Worm (Caenorhabditis elegans) whole organism, early embryonic: Measurements from ENCODE around the gene fkh-2.
A peak's percentile ranks its signal among the peaks of the same experiment; 100 is the strongest.

Source experiments
- B0310.2 ChIP-seq: sonication (generic microtip); optimal IDR thresholded peaks from 2 replicates; lab custom pipeline; 2016; ENCODE audit warnings: mild to moderate bottlenecking, missing genetic modification characterization, missing compliant biosample characterization
- F13C5.2 ChIP-seq: sonication (generic microtip); optimal IDR thresholded peaks from 2 replicates; lab custom pipeline; 2017; ENCODE audit warnings: mild to moderate bottlenecking, missing genetic modification characterization, inconsistent platforms, missing compliant biosample characterization
- aly-1 ChIP-seq: sonication (generic microtip); optimal IDR thresholded peaks from 2 replicates; lab custom pipeline; 2016; ENCODE audit warnings: missing genetic modification characterization, missing compliant biosample characterization
- ama-1 ChIP-seq: fragments of 150-350 bp; optimal IDR thresholded peaks from 2 replicates; lab custom pipeline; 2014
- ceh-13 ChIP-seq: fragments of 200-800 bp; sonication (Bioruptor generic); optimal IDR thresholded peaks from 2 replicates; lab custom pipeline; 2018; ENCODE audit warnings: mild to moderate bottlenecking, missing genetic modification characterization, missing compliant biosample characterization
- ceh-36 ChIP-seq: sonication (generic microtip); optimal IDR thresholded peaks from 2 replicates; lab custom pipeline; 2016; ENCODE audit warnings: missing genetic modification characterization, inconsistent platforms, missing compliant biosample characterization
- ets-7 ChIP-seq: sonication (generic microtip); optimal IDR thresholded peaks from 2 replicates; lab custom pipeline; 2016; ENCODE audit warnings: missing genotype, missing genetic modification characterization, missing compliant biosample characterization
- flt-1 ChIP-seq: fragments of 200-800 bp; sonication (Bioruptor generic); IDR thresholded peaks from 2 replicates; pipeline ENCODE4 v1.3.6; 2022; ENCODE audit warnings: missing genetic modification characterization, missing compliant biosample characterization
- hmbx-1 ChIP-seq: sonication (generic microtip); optimal IDR thresholded peaks from 2 replicates; lab custom pipeline; 2016; ENCODE audit warnings: mild to moderate bottlenecking, missing genetic modification characterization, missing compliant biosample characterization
- hmg-4 ChIP-seq: fragments of 200-800 bp; sonication (Bioruptor generic); optimal IDR thresholded peaks from 2 replicates; lab custom pipeline; 2018; ENCODE audit warnings: mild to moderate bottlenecking, missing genetic modification characterization, missing compliant biosample characterization
- hnd-1 ChIP-seq: sonication (generic microtip); optimal IDR thresholded peaks from 2 replicates; lab custom pipeline; 2016; ENCODE audit warnings: missing genetic modification characterization, missing compliant biosample characterization
- pes-1 ChIP-seq: fragments of 200-800 bp; sonication (Bioruptor generic); IDR thresholded peaks from 2 replicates; pipeline ENCODE4 v1.3.6; 2022; ENCODE audit warnings: missing genetic modification reagents, missing genetic modification characterization, missing compliant biosample characterization
- scrt-1 ChIP-seq: fragments of 200-800 bp; sonication (Bioruptor generic); IDR thresholded peaks from 2 replicates; pipeline ENCODE4 v1.3.6; 2022; ENCODE audit warnings: missing genetic modification characterization, missing compliant biosample characterization
- sea-1 ChIP-seq: fragments of 200-800 bp; sonication (Bioruptor generic); conservative IDR thresholded peaks from 2 replicates; pipeline ENCODE4 v1.3.6; 2022; ENCODE audit warnings: missing genetic modification characterization, missing compliant biosample characterization
- tbx-11 ChIP-seq: fragments of 200-800 bp; sonication (Bioruptor generic); IDR thresholded peaks from 2 replicates; pipeline ENCODE4 v1.3.6; 2022; ENCODE audit warnings: missing genetic modification characterization, missing compliant biosample characterization
- tbx-37 ChIP-seq: fragments of 200-800 bp; sonication (Bioruptor generic); conservative IDR thresholded peaks from 2 replicates; pipeline ENCODE4 v1.3.6; 2022; ENCODE audit warnings: missing genetic modification reagents, missing genetic modification characterization, missing compliant biosample characterization
- tra-4 ChIP-seq: sonication (generic microtip); optimal IDR thresholded peaks from 2 replicates; lab custom pipeline; 2017; ENCODE audit warnings: missing genetic modification characterization, missing compliant biosample characterization

The fkh-2 gene

DNA sequence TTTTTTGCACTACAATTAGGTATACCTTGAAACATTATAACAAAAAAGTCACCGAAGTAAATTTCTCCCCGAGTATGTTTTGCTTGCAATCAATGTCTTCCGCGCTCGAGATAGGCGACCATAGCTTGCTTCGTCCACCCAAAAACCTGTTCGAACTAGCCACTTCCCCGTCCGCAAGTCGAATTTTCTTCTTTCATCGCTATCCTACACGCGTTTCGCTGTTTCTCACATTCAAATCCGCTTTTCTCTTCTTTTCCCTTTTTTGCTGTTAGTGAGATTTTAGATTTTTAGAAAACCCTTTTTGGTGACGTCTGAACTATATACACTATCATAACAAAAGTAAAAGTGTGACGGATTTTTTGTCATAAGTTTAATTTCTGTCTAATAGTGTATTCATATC lies 31.1 kb upstream of the fkh-2 start:
- TF ChIP-seq scrt-1 (GFP tag; lab: Robert Waterston, UW) (no peak), ceh-13 (GFP tag; lab: Kevin White, UChicago) (no peak), hmg-4 (no peak), ets-7 (no peak), ama-1 (no peak), hnd-1 (no peak), tra-4 (tag; lab: Kevin White, UChicago) (no peak), tbx-37 (GFP tag; lab: Robert Waterston, UW) (no peak), aly-1 (no peak)

DNA sequence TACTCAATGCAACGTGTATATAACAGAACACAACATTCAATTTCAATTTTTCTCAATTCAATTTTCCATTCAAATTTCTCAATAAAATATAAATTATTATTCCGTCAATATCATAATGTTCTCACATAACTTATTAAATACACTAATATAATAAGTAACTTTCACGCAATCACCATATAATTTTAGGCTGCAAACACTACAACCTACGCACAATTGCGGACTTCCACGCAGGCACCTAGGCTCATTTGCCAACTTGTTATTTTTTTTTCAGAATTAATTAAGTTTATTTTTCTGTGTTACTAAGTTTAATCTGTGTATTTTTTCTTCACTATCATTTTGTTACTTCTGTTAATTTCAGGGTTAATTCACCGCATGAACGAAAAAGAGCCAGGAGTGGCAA lies 30.3 kb upstream of the fkh-2 start, which contains the start of gene F47B7.2:
Gene F47B7.2 (plus strand): TSS at position 358 of the 400 bp plus-strand sequence.
- TF ChIP-seq hmg-4 = no peak
- peak; percentile 8 for TF ChIP-seq F13C5.2 (tag; lab: Kevin White, UChicago)
- peak; percentile 16; the same call in 1 of the 2 replicates for TF ChIP-seq pes-1 (GFP tag; lab: Robert Waterston, UW)
- TF ChIP-seq tbx-37 (GFP tag; lab: Robert Waterston, UW) = no peak

DNA sequence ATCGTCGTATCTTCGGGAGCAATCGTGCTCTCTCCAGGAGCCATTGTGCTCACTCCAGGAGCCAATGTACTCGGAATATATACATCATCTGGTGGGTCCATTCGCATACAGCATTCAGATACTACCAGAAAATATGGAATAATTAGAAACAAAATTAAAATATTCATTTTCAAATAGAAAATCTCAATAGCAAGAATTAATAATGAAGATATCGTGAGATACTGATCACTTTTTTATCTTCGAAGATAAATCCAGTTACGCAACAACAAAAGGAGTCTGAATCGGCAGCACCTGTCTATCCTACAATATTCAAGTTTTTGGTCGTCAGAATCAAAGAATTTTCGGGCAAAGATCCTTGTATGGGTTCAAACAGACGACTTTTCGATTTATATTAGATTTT lies 26.6 kb upstream of the fkh-2 start, which contains the start of gene F47B7.5:
Gene F47B7.5 (minus strand): TSS at position 101 of the 400 bp plus-strand sequence.
- TF ChIP-seq aly-1 = no peak
- TF ChIP-seq tra-4 (tag; lab: Kevin White, UChicago) = no peak
- TF ChIP-seq flt-1 (GFP tag; lab: Robert Waterston, UW) = no peak
- no peak for TF ChIP-seq tbx-11 (GFP tag; lab: Robert Waterston, UW)
- no peak for TF ChIP-seq pes-1 (GFP tag; lab: Robert Waterston, UW)

DNA sequence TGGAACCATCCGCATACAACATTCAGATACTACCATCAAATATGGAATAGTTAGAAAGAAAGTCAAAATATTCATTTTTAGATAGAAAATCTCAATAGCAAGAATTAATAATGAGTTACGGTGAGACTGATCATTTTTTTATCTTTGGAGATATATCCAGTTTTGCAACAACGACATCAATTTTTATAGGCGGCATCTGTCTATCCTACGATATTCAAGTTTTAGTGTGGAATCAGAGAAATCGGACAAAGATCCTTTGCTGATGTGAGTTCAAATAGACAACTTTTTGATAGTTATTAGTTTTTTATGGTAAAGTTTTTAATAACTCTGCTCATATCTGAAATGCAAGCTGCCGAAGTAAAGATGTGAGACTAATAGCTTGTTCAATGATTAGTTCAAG lies 24.4 kb upstream of the fkh-2 start, which contains the start of gene F47B7.4:
Gene F47B7.4 (minus strand): TSS at position 101 of the 400 bp plus-strand sequence.
- TF ChIP-seq scrt-1 (GFP tag; lab: Robert Waterston, UW) (no peak), ama-1 (no peak), flt-1 (GFP tag; lab: Robert Waterston, UW) (no peak), hmbx-1 (tag; lab: Kevin White, UChicago) (no peak), B0310.2 (tag; lab: Kevin White, UChicago) (no peak), tbx-11 (GFP tag; lab: Robert Waterston, UW) (no peak), F13C5.2 (tag; lab: Kevin White, UChicago) (no peak), ceh-13 (GFP tag; lab: Kevin White, UChicago) (no peak), aly-1 (no peak), ceh-36 (tag; lab: Kevin White, UChicago) (no peak), tra-4 (tag; lab: Kevin White, UChicago) (no peak), sea-1 (GFP tag; lab: Robert Waterston, UW) (no peak), pes-1 (GFP tag; lab: Robert Waterston, UW) (no peak), ets-7 (no peak), tbx-37 (GFP tag; lab: Robert Waterston, UW) (no peak), hmg-4 (no peak), hnd-1 (no peak)

DNA sequence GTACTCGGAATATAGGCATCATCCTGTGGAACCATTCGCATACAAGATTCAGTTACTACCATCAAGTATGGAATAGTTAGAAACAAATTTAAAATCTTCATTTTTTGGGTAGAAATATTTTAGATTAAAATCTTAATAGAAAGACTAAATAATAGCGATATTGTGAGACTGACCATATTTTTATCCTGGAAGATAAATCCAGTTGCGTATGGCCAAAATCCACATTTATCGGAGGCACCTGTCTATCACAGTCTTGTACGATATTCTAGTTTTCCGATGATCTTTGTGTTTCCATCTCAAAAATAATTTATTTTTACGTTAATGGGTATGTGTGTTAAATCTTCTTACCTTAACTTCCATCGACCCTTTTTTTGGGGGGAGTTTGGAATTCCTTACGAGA lies 22.2 kb upstream of the fkh-2 start, which contains the start of gene F47B7.3:
Gene F47B7.3 (minus strand): TSS at position 101 of the 400 bp plus-strand sequence.
- no peak for TF ChIP-seq tbx-11 (GFP tag; lab: Robert Waterston, UW)
- TF ChIP-seq tbx-37 (GFP tag; lab: Robert Waterston, UW) = no peak
- no peak for TF ChIP-seq hmg-4
- no peak for TF ChIP-seq scrt-1 (GFP tag; lab: Robert Waterston, UW)
- no peak for TF ChIP-seq B0310.2 (tag; lab: Kevin White, UChicago)
- TF ChIP-seq ceh-13 (GFP tag; lab: Kevin White, UChicago) = no peak
- TF ChIP-seq hnd-1 = no peak
- TF ChIP-seq sea-1 (GFP tag; lab: Robert Waterston, UW) = no peak
- TF ChIP-seq flt-1 (GFP tag; lab: Robert Waterston, UW) = no peak
- no peak for TF ChIP-seq ceh-36 (tag; lab: Kevin White, UChicago)
- TF ChIP-seq F13C5.2 (tag; lab: Kevin White, UChicago) = no peak
- TF ChIP-seq aly-1 = no peak
- no peak for TF ChIP-seq ets-7
- no peak for TF ChIP-seq pes-1 (GFP tag; lab: Robert Waterston, UW)

DNA sequence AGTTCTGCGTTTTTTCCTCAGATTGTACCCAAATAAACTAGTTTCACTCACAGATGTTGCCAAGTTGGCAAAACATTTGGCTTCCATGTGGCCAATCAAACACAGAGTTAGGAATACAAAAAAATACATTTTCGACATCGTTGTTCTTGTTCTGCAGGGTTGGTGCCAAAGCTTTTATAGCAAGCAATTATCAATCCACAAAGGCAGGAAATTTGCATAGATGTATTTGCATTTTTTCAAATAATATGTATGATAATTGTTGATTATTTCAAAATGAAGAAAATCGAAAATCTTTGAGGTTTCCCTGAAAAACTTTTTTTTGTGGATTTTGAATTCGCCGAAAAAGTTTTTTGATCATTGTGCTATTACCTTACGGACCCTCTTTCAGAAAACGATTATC lies 20.3 kb upstream of the fkh-2 start, which contains the start of gene T14G12.11:
Gene T14G12.11 (minus strand): TSS at position 138 of the 400 bp plus-strand sequence.
- TF ChIP-seq tbx-11 (GFP tag; lab: Robert Waterston, UW) = no peak
- no peak for TF ChIP-seq F13C5.2 (tag; lab: Kevin White, UChicago)
- no peak for TF ChIP-seq hmg-4
- TF ChIP-seq tbx-37 (GFP tag; lab: Robert Waterston, UW) = no peak
- no peak for TF ChIP-seq hnd-1
- TF ChIP-seq scrt-1 (GFP tag; lab: Robert Waterston, UW) = no peak
- no peak for TF ChIP-seq hmbx-1 (tag; lab: Kevin White, UChicago)
- TF ChIP-seq ama-1 = no peak
- no peak for TF ChIP-seq sea-1 (GFP tag; lab: Robert Waterston, UW)
- no peak for TF ChIP-seq pes-1 (GFP tag; lab: Robert Waterston, UW)
- TF ChIP-seq ceh-36 (tag; lab: Kevin White, UChicago) = no peak
- no peak for TF ChIP-seq tra-4 (tag; lab: Kevin White, UChicago)
- TF ChIP-seq ets-7 = no peak

DNA sequence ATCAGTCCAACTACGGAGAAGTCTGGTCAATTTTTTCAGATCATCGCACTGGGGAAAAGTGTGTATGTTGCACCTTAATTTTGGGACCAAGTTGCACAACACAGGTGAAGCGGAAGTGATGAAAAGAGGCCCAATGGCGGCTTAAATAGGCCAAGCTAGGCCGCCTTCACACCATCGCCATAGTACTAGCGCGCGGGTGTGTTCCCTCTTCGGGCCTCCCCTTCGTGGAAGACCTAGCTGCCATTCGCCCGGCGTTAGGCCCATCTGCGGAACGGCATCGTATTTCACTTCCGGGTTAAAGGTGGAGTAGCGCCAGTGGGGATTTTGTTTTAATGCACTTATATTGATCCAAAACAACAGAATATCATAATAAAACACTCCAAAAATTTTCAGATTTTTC lies 17.7 kb upstream of the fkh-2 start:
- TF ChIP-seq scrt-1 (GFP tag; lab: Robert Waterston, UW) = 0 out of 2 replicates have a peak, but pooled peaks have one; percentile 58
- no peak for TF ChIP-seq B0310.2 (tag; lab: Kevin White, UChicago)

DNA sequence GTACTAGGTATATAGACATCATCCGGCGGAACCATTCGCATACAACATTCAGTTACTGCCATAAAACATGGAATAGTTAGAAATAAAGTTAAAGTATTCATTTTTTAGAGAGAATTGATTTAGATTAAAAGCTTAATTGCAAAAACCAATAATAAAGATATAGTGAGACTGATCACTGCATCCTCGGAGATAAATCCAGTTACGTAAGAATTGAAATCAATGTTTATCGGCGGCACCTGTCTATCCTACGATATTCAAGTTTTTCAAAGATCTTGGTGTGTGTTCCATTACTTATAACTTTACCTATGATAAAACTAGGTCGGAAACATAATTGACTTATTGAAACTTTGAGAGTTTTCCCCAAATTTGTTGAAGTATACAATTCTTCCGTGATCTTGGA lies 17.2 kb upstream of the fkh-2 start, which contains the start of gene T14G12.6:
Gene T14G12.6 (minus strand): TSS at position 101 of the 400 bp plus-strand sequence.
- TF ChIP-seq ceh-36 (tag; lab: Kevin White, UChicago) = no peak
- TF ChIP-seq scrt-1 (GFP tag; lab: Robert Waterston, UW) = no peak
- no peak for TF ChIP-seq ceh-13 (GFP tag; lab: Kevin White, UChicago)
- no peak for TF ChIP-seq flt-1 (GFP tag; lab: Robert Waterston, UW)
- no peak for TF ChIP-seq tbx-11 (GFP tag; lab: Robert Waterston, UW)
- no peak for TF ChIP-seq hnd-1
- no peak for TF ChIP-seq ets-7
- TF ChIP-seq tbx-37 (GFP tag; lab: Robert Waterston, UW) = no peak
- TF ChIP-seq F13C5.2 (tag; lab: Kevin White, UChicago) = no peak
- no peak for TF ChIP-seq tra-4 (tag; lab: Kevin White, UChicago)
- TF ChIP-seq B0310.2 (tag; lab: Kevin White, UChicago) = no peak
- no peak for TF ChIP-seq hmg-4
- TF ChIP-seq pes-1 (GFP tag; lab: Robert Waterston, UW) = no peak
- no peak for TF ChIP-seq sea-1 (GFP tag; lab: Robert Waterston, UW)
- no peak for TF ChIP-seq hmbx-1 (tag; lab: Kevin White, UChicago)
- no peak for TF ChIP-seq ama-1
- TF ChIP-seq aly-1 = no peak
